Worm (Caenorhabditis elegans) whole organism, L4/young adult: Measurements from ENCODE around the gene ugt-11.

Experiments
- W03F9.2 ChIP-seq: fragments of 150-350 bp; optimal IDR thresholded peaks from 2 replicates; lab custom pipeline; 2014; ENCODE audit warnings: missing biosample characterization, missing genetic modification characterization
- dao-5 ChIP-seq: sonication (generic microtip); optimal IDR thresholded peaks from 2 replicates; lab custom pipeline; 2016; ENCODE audit warnings: missing genotype, missing genetic modification characterization, moderate library complexity, missing compliant biosample characterization
- him-1 ChIP-seq: sonication (generic microtip); optimal IDR thresholded peaks from 2 replicates; lab custom pipeline; 2016; ENCODE audit warnings: missing genotype, missing genetic modification reagents, missing genetic modification characterization, missing compliant biosample characterization

The ugt-11 gene

DNA sequence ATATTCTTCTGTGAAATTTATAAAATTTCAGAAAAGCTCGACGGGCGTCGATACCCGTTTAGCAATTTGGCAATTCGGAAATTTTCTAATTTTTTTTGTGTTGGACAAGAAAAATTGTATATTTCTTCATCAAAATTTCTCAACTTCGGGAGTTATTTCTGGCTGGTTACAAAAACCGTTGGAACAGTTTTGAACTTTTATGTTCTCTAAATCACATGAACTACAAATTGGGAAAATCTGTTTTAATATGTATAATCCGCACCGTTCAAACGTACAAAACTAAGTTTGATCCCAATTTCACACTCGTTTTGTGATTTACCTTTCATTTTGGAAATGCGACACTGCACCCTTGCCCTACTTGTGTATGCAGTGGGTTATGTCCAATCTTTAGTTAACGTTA, 9.5 kb downstream of the ugt-11 start, which contains the start of gene T19H12.3:
Gene T19H12.3, plus strand, starts transcription at position 301 of the 400 bp plus-strand sequence.
- no peak for TF ChIP-seq him-1 (tag; lab: Kevin White, UChicago)
- no peak for TF ChIP-seq W03F9.2 (tag; lab: Kevin White, UChicago)

DNA sequence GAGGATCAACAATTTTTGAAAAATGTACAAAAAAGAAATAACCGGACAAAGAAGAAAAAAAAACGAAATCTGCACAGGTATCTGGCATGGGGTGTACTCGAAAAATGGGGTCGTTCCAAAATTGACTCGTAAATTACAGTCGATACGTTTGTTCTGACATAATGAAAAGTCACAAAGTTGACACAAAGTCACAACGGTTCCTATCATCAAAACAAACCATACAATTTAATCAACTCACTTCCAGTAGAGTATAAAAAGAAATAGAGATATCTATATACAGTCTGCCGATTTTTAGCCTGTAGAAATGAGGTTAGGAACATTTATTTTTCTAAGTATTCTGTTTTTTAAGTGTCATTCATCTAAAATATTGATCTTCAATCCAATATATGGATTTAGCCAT, 10.4 kb downstream of the ugt-11 start, which contains the start of gene T19H12.12:
Gene T19H12.12, plus strand, starts transcription at position 301 of the 400 bp plus-strand sequence.
- TF ChIP-seq W03F9.2 (tag; lab: Kevin White, UChicago) = no peak

DNA sequence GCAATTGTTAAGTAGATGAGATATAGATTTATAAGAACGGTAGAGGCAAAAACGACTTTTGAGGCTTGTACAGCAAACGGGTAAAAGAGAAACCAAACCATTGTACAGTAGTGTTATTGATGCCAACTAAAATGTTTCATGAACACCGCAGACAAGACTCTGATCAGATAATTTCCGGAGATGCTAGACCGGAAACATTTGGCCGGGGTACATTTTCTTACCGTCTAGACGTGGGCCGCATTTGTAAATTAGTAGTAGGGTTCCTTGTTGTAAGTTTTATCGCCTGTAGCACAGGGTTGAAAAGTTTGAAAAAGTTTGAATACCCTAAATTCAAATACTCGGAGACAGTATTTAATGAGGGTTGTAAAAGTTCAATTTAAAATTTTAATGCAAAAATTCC, 13.5 kb downstream of the ugt-11 start, which contains the start of gene str-32:
Gene str-32, minus strand, starts transcription at position 101 of the 400 bp plus-strand sequence.
- TF ChIP-seq him-1 (tag; lab: Kevin White, UChicago) (no peak), dao-5 (tag; lab: Kevin White, UChicago) (no peak), W03F9.2 (tag; lab: Kevin White, UChicago) (no peak)

DNA sequence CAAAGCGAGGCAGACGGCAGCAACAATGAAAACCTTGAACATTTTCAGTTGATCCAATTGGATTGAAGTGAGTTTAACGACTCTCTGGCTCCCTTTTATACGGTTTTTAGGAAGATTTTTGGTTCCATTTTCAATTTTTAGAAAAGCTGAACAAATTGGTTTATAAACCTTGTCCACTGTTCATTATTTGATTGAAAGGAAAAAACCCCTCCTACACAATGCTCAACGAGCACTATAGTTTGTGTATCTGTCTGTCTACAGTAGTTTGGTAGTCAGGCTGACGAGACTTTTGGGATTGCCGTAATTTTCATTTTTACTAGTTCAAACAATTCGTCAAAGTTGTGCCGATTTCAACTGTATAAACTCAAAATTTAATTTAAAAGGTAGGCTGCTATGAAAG, 15.6 kb downstream of the ugt-11 start, which contains the start of gene T19H12.15:
Gene T19H12.15, minus strand, starts transcription at position 101 of the 400 bp plus-strand sequence.
- TF ChIP-seq dao-5 (tag; lab: Kevin White, UChicago) = no peak
- TF ChIP-seq him-1 (tag; lab: Kevin White, UChicago) = no peak
- TF ChIP-seq W03F9.2 (tag; lab: Kevin White, UChicago) = no peak

DNA sequence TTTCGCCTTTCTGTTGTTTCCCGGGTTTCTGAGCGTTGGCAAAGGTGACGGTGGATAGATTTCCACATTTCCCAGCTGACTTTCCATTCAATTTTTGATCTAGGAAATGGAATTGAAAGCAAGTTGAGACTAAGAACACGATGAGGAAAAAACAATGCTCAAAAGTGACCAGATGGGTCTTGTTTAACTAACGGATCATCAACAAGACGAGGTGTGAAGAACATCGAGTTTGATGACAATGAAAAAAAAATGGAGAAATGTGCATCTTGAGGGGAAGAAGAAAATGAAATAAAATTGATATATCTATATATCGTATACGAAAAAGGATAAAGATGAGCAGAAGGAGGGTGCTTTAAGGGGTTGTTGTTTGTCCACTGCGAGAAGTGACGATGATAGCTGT, 17.3 kb downstream of the ugt-11 start, which contains the start of gene T19H12.6:
Gene T19H12.6, minus strand, starts transcription at position 101 of the 400 bp plus-strand sequence.
- no peak for TF ChIP-seq him-1 (tag; lab: Kevin White, UChicago)
- no peak for TF ChIP-seq W03F9.2 (tag; lab: Kevin White, UChicago)
- no peak for TF ChIP-seq dao-5 (tag; lab: Kevin White, UChicago)

DNA sequence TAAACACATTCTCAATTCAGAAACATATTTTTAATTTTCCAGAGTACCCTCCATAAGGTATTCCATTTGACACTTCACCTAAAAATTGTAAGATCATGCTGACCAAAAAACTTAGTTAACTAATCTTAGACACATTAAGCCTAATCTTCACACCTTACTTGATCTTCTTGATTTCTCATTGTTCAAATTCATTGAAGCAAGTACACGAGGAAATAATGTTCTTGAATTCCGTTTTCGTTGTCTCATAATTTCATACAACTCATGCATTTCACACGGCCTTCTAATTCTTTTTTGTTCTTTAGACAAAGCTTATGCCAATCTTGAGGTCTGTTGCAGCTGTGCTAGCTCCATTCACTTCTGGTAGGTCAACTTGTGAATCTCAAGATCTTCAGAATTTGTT, 22.9 kb downstream of the ugt-11 start, which contains the start of gene srd-33:
Gene srd-33, plus strand, starts transcription at position 301 of the 400 bp plus-strand sequence.
- TF ChIP-seq him-1 (tag; lab: Kevin White, UChicago) = no peak
- TF ChIP-seq W03F9.2 (tag; lab: Kevin White, UChicago) = no peak
- TF ChIP-seq dao-5 (tag; lab: Kevin White, UChicago) = no peak

DNA sequence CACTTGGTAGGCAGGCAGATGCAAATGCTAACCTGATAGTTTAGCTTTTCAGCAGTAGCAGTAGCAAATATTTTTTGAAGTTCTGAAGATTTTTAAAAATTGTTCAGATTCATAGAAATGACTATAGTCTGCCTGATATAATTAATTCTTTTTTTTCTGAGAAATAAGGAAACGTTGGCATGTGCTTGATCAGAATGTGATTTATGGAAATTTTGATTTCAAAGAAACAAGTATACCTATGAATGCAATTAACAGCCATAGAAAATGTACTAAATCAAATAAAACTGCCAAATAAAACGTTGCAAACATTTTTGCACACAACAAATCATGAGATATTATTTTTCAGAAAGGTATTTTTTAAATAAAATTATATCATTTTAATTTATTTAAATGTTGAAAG, 24.2 kb downstream of the ugt-11 start:
- TF ChIP-seq him-1 (tag; lab: Kevin White, UChicago) (no peak), dao-5 (tag; lab: Kevin White, UChicago) (no peak), W03F9.2 (tag; lab: Kevin White, UChicago) (no peak)

DNA sequence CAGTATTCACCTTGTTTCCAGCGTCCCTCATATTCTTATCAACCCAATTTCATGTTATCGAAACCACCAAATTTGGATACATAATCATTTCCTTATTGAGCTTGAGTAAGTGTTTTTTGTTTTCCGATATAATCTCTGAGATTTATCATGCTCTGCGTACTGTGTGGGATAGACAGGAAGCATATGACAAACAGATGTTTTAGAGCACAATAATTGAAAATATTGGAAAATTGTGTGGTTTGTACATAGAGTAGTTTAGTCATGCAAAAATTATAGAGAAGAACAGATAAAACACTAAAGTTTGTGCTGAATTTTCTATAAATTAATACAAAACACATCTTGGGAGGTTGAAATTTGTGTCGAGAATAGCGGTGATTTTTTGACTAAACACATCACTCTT, 26.2 kb downstream of the ugt-11 start:
- TF ChIP-seq W03F9.2 (tag; lab: Kevin White, UChicago) (no peak), dao-5 (tag; lab: Kevin White, UChicago) (no peak), him-1 (tag; lab: Kevin White, UChicago) (no peak)

DNA sequence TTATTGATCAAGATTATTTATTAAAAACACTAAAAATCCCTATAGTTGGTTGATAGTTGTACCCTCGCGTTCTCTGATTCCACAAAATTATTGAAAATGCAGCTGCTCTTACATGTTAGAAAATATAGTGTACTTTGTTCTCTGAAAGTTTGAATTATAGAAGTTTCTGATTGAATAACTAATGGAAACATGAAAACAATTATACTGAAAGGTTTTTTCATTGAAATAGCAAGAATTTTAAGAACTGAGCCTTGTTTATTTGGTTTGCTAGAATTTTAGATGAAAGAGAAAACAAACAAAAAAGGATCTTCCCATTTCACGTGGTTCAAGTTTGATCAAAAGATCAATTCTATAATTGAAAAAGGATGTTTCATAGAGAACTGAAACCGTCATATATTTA, 27.3 kb downstream of the ugt-11 start:
- no peak for TF ChIP-seq dao-5 (tag; lab: Kevin White, UChicago)
- no peak for TF ChIP-seq him-1 (tag; lab: Kevin White, UChicago)
- no peak for TF ChIP-seq W03F9.2 (tag; lab: Kevin White, UChicago)

DNA sequence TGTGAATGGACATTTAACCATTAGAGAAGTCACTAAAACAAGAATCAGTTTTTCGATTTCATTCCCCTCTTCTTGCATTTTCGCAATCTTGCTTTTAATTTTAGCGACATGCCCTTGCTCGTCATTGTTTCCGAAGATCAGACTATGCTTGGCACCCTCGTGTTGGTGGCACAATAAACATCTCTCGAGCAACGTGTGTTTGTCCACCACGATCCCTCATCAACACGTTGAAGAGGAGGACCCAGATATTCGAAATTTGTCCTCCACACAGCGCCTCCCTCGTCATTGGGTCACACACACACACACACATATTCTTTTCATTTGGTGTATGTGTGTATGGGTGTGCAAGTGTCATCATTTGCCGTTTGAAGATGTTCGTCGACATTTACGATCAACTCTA, 29.5 kb downstream of the ugt-11 start, which contains the start of gene srd-32:
Gene srd-32, plus strand, starts transcription at position 301 of the 400 bp plus-strand sequence.
- TF ChIP-seq dao-5 (tag; lab: Kevin White, UChicago) = no peak
- no peak for TF ChIP-seq him-1 (tag; lab: Kevin White, UChicago)
- TF ChIP-seq W03F9.2 (tag; lab: Kevin White, UChicago) = no peak

DNA sequence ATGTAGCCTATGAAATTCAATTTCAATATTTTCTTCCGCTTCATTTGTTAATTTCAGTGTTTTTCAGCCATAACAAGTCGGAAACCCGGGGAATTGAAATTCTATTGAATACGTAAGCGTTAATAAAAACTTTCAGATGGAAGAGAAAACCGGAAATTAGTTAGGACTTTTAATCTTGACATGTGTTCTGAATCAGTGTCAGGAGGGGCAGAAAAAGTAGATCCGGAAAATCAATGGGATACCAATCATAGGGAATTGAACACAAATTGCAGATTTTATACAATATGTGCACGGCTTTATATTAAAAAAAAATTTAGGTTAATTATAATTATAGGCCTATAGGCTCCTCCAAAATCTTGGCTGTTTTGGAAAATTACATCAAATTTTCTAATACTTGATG, 30.5 kb downstream of the ugt-11 start:
- TF ChIP-seq dao-5 (tag; lab: Kevin White, UChicago) = no peak
- TF ChIP-seq W03F9.2 (tag; lab: Kevin White, UChicago) = no peak
- no peak for TF ChIP-seq him-1 (tag; lab: Kevin White, UChicago)

DNA sequence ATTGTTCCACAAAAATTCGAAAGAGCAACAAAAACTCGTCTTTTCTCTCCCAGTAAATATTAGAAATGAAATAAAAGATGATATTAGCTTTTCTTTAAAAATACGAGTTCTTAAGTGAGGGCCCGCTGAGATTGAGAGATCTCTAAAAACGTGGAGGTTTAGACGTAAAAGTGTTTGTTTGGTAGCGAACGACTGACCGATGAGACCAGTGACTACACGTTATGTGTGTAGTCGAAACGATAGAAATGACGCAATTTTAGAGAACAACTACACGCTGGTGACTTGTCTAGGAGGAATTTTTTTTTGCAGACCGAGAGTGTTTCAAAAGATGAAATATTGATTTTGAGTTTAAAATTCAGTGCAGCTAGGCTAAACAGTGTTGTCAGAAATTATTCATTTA, 32.1 kb downstream of the ugt-11 start, which contains the start of gene C37H5.13:
Gene C37H5.13, minus strand, starts transcription at position 229 of the 400 bp plus-strand sequence.
- no peak for TF ChIP-seq him-1 (tag; lab: Kevin White, UChicago)
- TF ChIP-seq W03F9.2 (tag; lab: Kevin White, UChicago) = no peak
- TF ChIP-seq dao-5 (tag; lab: Kevin White, UChicago) = no peak

DNA sequence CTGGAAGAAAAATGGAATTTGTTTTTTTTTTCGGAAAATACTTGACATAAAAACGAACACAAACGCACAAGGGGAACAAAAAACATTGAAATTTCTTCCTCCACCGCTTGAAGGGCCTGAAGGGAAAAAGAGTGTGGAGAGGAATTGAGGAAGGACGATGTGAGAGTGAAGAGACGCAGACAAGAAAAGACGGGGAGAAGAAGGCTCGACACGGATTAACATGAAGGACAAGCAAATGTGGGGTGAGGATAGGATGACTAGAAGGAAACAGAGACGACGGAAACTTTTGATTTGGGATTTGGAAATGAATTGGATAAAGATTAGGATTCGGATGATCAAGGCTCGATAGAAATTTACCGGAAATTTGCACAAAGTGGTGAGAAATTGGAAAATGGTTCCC, 34.3 kb downstream of the ugt-11 start:
- TF ChIP-seq W03F9.2 (tag; lab: Kevin White, UChicago) (no peak), dao-5 (tag; lab: Kevin White, UChicago) (no peak), him-1 (tag; lab: Kevin White, UChicago) (no peak)

DNA sequence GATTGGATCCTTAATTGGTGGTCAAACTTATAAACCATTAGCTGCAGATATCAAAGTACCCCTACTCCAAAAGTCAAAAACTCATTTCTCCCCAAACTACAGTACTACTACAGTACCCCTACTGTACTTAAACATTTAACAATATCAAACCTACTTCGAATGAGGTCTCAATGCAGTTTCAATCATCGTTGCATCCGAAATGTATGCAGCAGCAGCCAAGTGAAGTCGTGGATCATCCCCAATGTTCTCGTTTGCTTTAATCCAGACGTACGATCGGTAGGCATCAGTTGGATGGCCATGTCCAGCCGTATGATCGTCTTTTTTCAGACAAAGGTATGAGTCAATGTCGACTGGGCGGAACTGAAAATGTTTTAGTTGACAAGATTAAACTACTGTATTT, 37.3 kb downstream of the ugt-11 start:
- TF ChIP-seq dao-5 (tag; lab: Kevin White, UChicago) (no peak), W03F9.2 (tag; lab: Kevin White, UChicago) (no peak), him-1 (tag; lab: Kevin White, UChicago) (no peak)
